Fruit fly (Drosophila melanogaster) ovary, adult (tissue): ENCODE measurements around the gene CG15005.

Source experiments
- CG17801 ChIP-seq: fragments of 200-800 bp; optimal IDR thresholded peaks from 2 replicates; lab custom pipeline; 2019; ENCODE audit warnings: missing biosample characterization, mild to moderate bottlenecking, missing genetic modification characterization, moderate library complexity; ENCODE audit not compliant: partially characterized antibody

The CG15005 gene

dm6 chr3L:4204239-4204638 is at the start of gene CG15005:
CG15005 (minus strand) TSS chr3L:4204339.
- TF ChIP-seq CG17801 (GFP tag; lab: Kevin White, UChicago), result no peak

- no peak for TF ChIP-seq CG17801 (GFP tag; lab: Kevin White, UChicago)
Observed at dm6 chr3L:4253611-4254300, 49.6 kb upstream of the CG15005 start.

dm6 chr3L:4252862-4253610 is 48.9 kb upstream of the CG15005 start:
- no peak for TF ChIP-seq CG17801 (GFP tag; lab: Kevin White, UChicago)

DNA sequence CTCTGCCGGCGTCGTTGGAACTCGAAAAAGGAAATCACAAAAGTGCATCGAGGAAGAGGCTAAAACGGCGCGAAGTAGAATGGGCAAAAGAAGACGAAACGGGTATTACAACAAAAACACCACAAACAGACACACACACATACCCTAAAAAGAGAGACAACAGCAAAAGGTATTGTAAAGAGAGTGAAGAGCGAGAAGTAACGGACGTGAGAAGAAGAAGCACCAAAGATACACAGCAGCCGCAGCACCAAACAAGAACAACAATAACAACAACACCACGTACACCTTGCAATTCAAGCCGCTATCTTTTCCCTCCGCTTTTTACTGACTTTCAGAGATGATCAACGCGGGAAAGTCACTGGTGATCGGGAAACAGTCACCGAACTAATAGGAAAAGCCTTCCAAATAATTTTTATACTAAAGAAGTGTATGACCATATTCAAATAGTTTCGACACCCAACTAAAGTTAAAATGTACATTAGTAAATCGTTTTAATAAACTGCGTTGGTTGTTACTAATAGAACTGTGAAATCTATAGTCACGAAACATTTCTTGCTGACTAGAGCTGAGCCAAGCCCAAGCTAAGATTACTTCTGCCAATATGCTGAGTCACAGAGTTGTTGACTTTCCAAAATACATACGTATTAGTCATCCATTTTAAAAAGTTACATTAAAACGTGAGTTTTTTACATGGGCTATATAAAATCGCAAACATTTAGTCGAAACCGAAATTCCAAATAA is 48.2 kb upstream of the CG15005 start:
- TF ChIP-seq CG17801 (GFP tag; lab: Kevin White, UChicago), result peak; percentile 20

DNA sequence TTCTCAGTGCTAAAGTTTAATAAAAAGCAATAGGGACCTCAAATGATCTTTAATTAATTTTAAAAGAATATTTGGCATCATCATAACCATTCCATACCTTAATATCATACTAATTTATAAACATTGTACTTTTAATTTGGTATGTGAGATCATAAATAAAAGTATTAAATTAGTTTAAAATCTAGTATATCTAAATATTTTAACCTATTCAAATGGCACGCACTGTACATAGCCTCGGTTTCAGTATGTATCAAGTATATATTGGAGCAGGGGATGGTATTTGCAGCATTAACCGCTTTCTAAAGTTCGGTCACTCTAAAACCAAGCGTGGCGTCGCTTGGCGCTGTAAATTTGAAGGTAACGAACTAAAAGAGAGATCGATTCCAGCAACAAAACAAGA is 38.3 kb upstream of the CG15005 start, which contains the start of gene pav:
Gene pav, plus strand, starts transcription at position 307 of the 400 bp plus-strand sequence.
- TF ChIP-seq CG17801 (GFP tag; lab: Kevin White, UChicago), result peak; percentile 6

- TF ChIP-seq CG17801 (GFP tag; lab: Kevin White, UChicago), result peak; percentile 83
Observed at dm6 chr3L:4239442-4240322, 35.5 kb upstream of the CG15005 start, which contains the start of gene Sqor. Sqor (plus strand) TSS chr3L:4240173.

dm6 chr3L:4238195-4238594 is 34.1 kb upstream of the CG15005 start:
- TF ChIP-seq CG17801 (GFP tag; lab: Kevin White, UChicago), result no peak

dm6 chr3L:4236097-4236572 is 32.0 kb upstream of the CG15005 start, which contains the start of gene ImpL2:
ImpL2 (minus strand) TSS chr3L:4236147.
- no peak for TF ChIP-seq CG17801 (GFP tag; lab: Kevin White, UChicago)

DNA sequence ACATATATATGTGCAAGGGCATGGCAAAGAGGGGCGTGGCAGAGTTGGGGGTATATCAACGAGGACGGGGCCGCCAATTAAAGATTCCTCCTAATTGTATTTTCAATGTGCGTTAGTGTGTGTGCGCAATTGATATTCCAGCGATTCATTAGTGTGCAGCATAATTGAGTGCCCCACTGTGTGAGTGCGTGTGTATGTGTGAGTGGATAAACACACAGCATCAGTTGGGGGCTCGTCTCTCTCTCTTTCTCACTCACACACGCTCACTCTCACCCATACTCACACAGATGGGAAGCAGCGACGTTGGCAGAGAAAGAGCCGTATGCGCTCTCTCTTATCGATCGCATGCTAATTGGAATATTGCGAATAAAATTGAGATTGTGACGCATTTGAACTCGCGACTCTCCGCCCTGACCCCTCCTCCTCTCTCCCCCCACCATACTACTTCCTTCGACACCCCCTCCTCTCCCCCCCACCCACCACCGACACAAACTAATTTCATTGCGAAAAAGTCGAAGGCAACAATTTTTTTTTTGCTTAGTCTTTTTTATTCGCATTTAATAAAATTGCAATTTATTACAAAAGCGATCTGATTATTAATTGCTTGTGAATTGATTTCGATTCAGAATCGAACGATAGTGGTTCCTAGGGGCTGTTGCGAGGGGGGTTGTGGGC is 29.6 kb upstream of the CG15005 start:
- TF ChIP-seq CG17801 (GFP tag; lab: Kevin White, UChicago), result no peak

- TF ChIP-seq CG17801 (GFP tag; lab: Kevin White, UChicago), result no peak
Observed at dm6 chr3L:4232724-4233367, 28.7 kb upstream of the CG15005 start.

DNA sequence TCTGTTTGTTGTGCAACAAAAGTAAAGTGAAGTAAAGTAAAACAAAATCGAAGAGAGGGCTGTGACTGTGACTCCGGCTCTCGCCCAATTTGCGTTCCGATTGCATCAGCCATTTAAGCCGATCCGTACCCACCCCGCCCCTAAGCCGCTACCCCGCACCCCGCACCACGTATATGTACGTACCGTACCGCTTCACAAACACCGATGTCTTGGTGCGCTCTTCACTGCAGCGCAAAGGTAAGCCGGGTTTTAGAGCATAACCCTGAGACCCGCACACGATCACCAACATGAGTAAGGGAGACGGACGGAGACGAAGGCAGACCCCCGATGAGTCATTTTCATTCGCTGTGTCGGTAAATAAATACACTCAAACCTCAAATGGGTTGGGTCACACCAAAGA is 28.1 kb upstream of the CG15005 start:
- peak; percentile 2 for TF ChIP-seq CG17801 (GFP tag; lab: Kevin White, UChicago)

- TF ChIP-seq CG17801 (GFP tag; lab: Kevin White, UChicago), result no peak
Observed at dm6 chr3L:4231401-4232014, 27.4 kb upstream of the CG15005 start.
